Fruit fly (Drosophila melanogaster) whole organism, pupa: ENCODE data around the gene CG33090.

ENCODE experiments used
- CG10348 ChIP-seq: fragments of 200-800 bp; sonication (Bioruptor generic); IDR thresholded peaks from 2 replicates; pipeline ENCODE4 v1.3.6; 2022; ENCODE audit warnings: missing biosample characterization, missing genetic modification characterization
- CG12605 ChIP-seq: fragments of 200-800 bp; sonication (Bioruptor generic); IDR thresholded peaks from 2 replicates; pipeline ENCODE4 v1.3.6; 2022; ENCODE audit warnings: missing biosample characterization, missing genetic modification characterization
- CG13204 ChIP-seq: fragments of 200-800 bp; sonication (Bioruptor generic); optimal IDR thresholded peaks from 2 replicates; lab custom pipeline; 2018; ENCODE audit warnings: missing biosample characterization, mild to moderate bottlenecking, missing genetic modification characterization, moderate library complexity
- CG15710 ChIP-seq: fragments of 200-800 bp; sonication (Bioruptor generic); optimal IDR thresholded peaks from 2 replicates; lab custom pipeline; 2018; ENCODE audit warnings: missing biosample characterization, mild to moderate bottlenecking, missing genetic modification characterization, moderate library complexity
- CG17806 ChIP-seq: fragments of 200-800 bp; sonication (Bioruptor generic); optimal IDR thresholded peaks from 2 replicates; lab custom pipeline; 2018; ENCODE audit warnings: missing biosample characterization, mild to moderate bottlenecking, missing genetic modification characterization, moderate library complexity
- CG4496 ChIP-seq: fragments of 200-800 bp; sonication (Bioruptor generic); IDR thresholded peaks from 3 replicates; pipeline ENCODE4 v1.3.6; 2022; ENCODE audit warnings: missing biosample characterization, missing genetic modification characterization
- CG8159 ChIP-seq: fragments of 200-800 bp; sonication (Bioruptor generic); optimal IDR thresholded peaks from 3 replicates; lab custom pipeline; 2018; ENCODE audit warnings: missing biosample characterization, mild to moderate bottlenecking, missing genetic modification characterization, moderate library complexity
- CG9948 ChIP-seq: fragments of 200-800 bp; sonication (Bioruptor generic); optimal IDR thresholded peaks from 2 replicates; lab custom pipeline; 2018; ENCODE audit warnings: missing biosample characterization, mild to moderate bottlenecking, missing genetic modification characterization, moderate library complexity
- D1 ChIP-seq: fragments of 200-800 bp; sonication (Bioruptor generic); optimal IDR thresholded peaks from 2 replicates; lab custom pipeline; 2018; ENCODE audit warnings: missing biosample characterization, mild to moderate bottlenecking, missing genetic modification characterization, moderate library complexity
- EcR ChIP-seq: fragments of 200-800 bp; sonication (Bioruptor generic); optimal IDR thresholded peaks from 3 replicates; lab custom pipeline; 2019; ENCODE audit warnings: missing biosample characterization, missing genetic modification characterization, mild to moderate bottlenecking, moderate library complexity, missing genetic modification reagents
- Pif1A ChIP-seq: fragments of 200-800 bp; sonication (Bioruptor generic); optimal IDR thresholded peaks from 3 replicates; lab custom pipeline; 2016; ENCODE audit warnings: missing biosample characterization, missing genetic modification characterization
- fd96Ca ChIP-seq: fragments of 200-800 bp; sonication (Bioruptor generic); IDR thresholded peaks from 3 replicates; pipeline ENCODE4 v1.3.6; 2022; ENCODE audit warnings: missing biosample characterization, missing genetic modification characterization
- gl ChIP-seq: fragments of 200-800 bp; sonication (Bioruptor generic); optimal IDR thresholded peaks from 2 replicates; lab custom pipeline; 2018; ENCODE audit warnings: missing biosample characterization, mild to moderate bottlenecking, missing genetic modification characterization
- rn ChIP-seq: fragments of 200-800 bp; sonication (Bioruptor generic); IDR thresholded peaks from 2 replicates; pipeline ENCODE4 v1.3.6; 2022; ENCODE audit warnings: missing biosample characterization, missing genetic modification characterization

DNA sequence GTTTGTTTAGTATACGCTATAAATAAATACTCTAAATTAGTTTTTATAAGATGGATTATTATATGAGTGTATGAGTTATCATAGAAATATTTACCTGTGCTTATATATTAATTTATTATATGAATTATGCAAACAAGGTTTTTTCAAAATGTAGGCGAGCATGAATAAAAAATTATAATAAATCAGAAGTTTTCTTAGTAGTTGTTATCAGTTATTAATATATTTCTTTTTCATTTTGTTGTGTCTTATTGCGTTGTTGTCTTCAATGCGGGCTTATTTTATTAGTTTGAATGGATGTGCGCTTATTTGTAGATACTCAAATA lies 21.9 kb downstream of the CG33090 start:
- no peak for TF ChIP-seq Pif1A (GFP tag; lab: Kevin White, UChicago)
- TF ChIP-seq CG13204 (GFP tag; lab: Kevin White, UChicago): no peak
- TF ChIP-seq D1 (tag; lab: Kevin White, UChicago): no peak
- TF ChIP-seq rn: no peak
- no peak for TF ChIP-seq CG12605
- TF ChIP-seq CG8159: peak; percentile 4
- TF ChIP-seq fd96Ca (GFP tag; lab: Robert Waterston, UW): no peak
- TF ChIP-seq CG15710 (tag; lab: Kevin White, UChicago): no peak
- TF ChIP-seq EcR (GFP tag; lab: Kevin White, UChicago): no peak
- no peak for TF ChIP-seq CG9948 (tag; lab: Kevin White, UChicago)
- TF ChIP-seq gl (tag; lab: Kevin White, UChicago): no peak
- TF ChIP-seq CG4496 (GFP tag; lab: Robert Waterston, UW): no peak
- TF ChIP-seq CG10348: no peak
- no peak for TF ChIP-seq CG17806 (tag; lab: Kevin White, UChicago)
